Fruit fly (Drosophila melanogaster) S2 (cell line): Measurements from ENCODE around the gene PGAP5.

Source experiments
- CG8478 ChIP-seq: fragments of >200 bp; optimal IDR thresholded peaks from 2 replicates; lab custom pipeline; 2018
- CTCF ChIP-seq, 2 experiments: fragments of >200 bp; optimal IDR thresholded peaks; 2 replicates each; lab custom pipeline; 2018

The PGAP5 gene

dm6 chr2L:8198757-8199156 lies at the start of gene PGAP5:
Gene PGAP5, plus strand, starts transcription at chr2L:8198882.
- TF ChIP-seq CG8478 = no peak
- no peak for TF ChIP-seq CTCF (optimal IDR thresholded peaks at IDR 0.05; lab: Kevin White, UChicago)

- TF ChIP-seq CG8478 (no peak), CTCF (optimal IDR thresholded peaks at IDR 0.05; lab: Kevin White, UChicago) (no peak)
These were observed 42.0 kb upstream of the PGAP5 start for dm6 chr2L:8156682-8157081.

dm6 chr2L:8157166-8157565 lies 41.5 kb upstream of the PGAP5 start:
- no peak for TF ChIP-seq CTCF (optimal IDR thresholded peaks at IDR 0.05; lab: Kevin White, UChicago)
- no peak for TF ChIP-seq CG8478

dm6 chr2L:8159498-8159897 lies 39.2 kb upstream of the PGAP5 start, which contains the start of the genes PAPLA1 and Rbsn-5:
Gene PAPLA1, minus strand, starts transcription at chr2L:8159638.
Gene Rbsn-5, plus strand, starts transcription at chr2L:8159832.
- TF ChIP-seq CG8478 (no peak), CTCF (optimal IDR thresholded peaks at IDR 0.05; lab: Kevin White, UChicago) (no peak)

dm6 chr2L:8161994-8162306 lies 36.7 kb upstream of the PGAP5 start:
- TF ChIP-seq CTCF (optimal IDR thresholded peaks at IDR 0.05; lab: Kevin White, UChicago) = no peak
- no peak for TF ChIP-seq CG8478

- TF ChIP-seq CTCF (optimal IDR thresholded peaks at IDR 0.05; lab: Kevin White, UChicago) = no peak
- no peak for TF ChIP-seq CG8478
These were observed 36.2 kb upstream of the PGAP5 start, which contains the start of gene Acbp1 for dm6 chr2L:8162307-8163024. Gene Acbp1, minus strand, starts transcription at chr2L:8162452.

dm6 chr2L:8163025-8163351 lies 35.7 kb upstream of the PGAP5 start, which contains the start of gene Piezo:
Gene Piezo, plus strand, starts transcription at chr2L:8163073.
- no peak for TF ChIP-seq CG8478
- no peak for TF ChIP-seq CTCF (optimal IDR thresholded peaks at IDR 0.05; lab: Kevin White, UChicago)

dm6 chr2L:8163588-8164166 lies 35.0 kb upstream of the PGAP5 start:
- no peak for TF ChIP-seq CG8478
- TF ChIP-seq CTCF (optimal IDR thresholded peaks at IDR 0.05; lab: Kevin White, UChicago) = no peak

dm6 chr2L:8164219-8164618 lies 34.5 kb upstream of the PGAP5 start:
- TF ChIP-seq CTCF (optimal IDR thresholded peaks at IDR 0.05; lab: Kevin White, UChicago) (no peak), CG8478 (no peak)

- TF ChIP-seq CTCF (optimal IDR thresholded peaks at IDR 0.05; lab: Kevin White, UChicago) = no peak
- TF ChIP-seq CG8478 = no peak
These were observed 32.7 kb upstream of the PGAP5 start for dm6 chr2L:8165800-8166576.

- no peak for TF ChIP-seq CG8478
- TF ChIP-seq CTCF (optimal IDR thresholded peaks at IDR 0.05; lab: Kevin White, UChicago) = no peak
These were observed 30.6 kb upstream of the PGAP5 start for dm6 chr2L:8168075-8168474.

dm6 chr2L:8170600-8171182 lies 28.0 kb upstream of the PGAP5 start:
- no peak for TF ChIP-seq CTCF (optimal IDR thresholded peaks at IDR 0.05; lab: Kevin White, UChicago)
- no peak for TF ChIP-seq CG8478

dm6 chr2L:8171544-8171943 lies 27.1 kb upstream of the PGAP5 start:
- TF ChIP-seq CG8478 = no peak
- no peak for TF ChIP-seq CTCF (optimal IDR thresholded peaks at IDR 0.05; lab: Kevin White, UChicago)

- no peak for TF ChIP-seq CG8478
- TF ChIP-seq CTCF (optimal IDR thresholded peaks at IDR 0.05; lab: Kevin White, UChicago) = peak; percentile 82 to 90
These were observed 13.7 kb upstream of the PGAP5 start for dm6 chr2L:8185008-8185407.

- TF ChIP-seq CG8478 (no peak), CTCF (optimal IDR thresholded peaks at IDR 0.05; lab: Kevin White, UChicago) (no peak)
These were observed 8.0 kb upstream of the PGAP5 start, which contains the start of gene CG34134 for dm6 chr2L:8190681-8191080. Gene CG34134, minus strand, starts transcription at chr2L:8190781.
